Worm (Caenorhabditis elegans) whole organism, L2 larva: Measurements from ENCODE around the gene F43C11.4.

Experiments
- C34F6.9 ChIP-seq: fragments of 150-350 bp; optimal IDR thresholded peaks from 2 replicates; lab custom pipeline; 2014; ENCODE audit warnings: missing biosample characterization, missing genetic modification characterization
- alr-1 ChIP-seq: fragments of 150-350 bp; optimal IDR thresholded peaks from 2 replicates; lab custom pipeline; 2014; ENCODE audit warnings: missing biosample characterization, missing genetic modification characterization
- blmp-1 ChIP-seq: sonication (generic microtip); optimal IDR thresholded peaks from 2 replicates; lab custom pipeline; 2017; ENCODE audit warnings: missing genetic modification characterization, mild to moderate bottlenecking, missing compliant biosample characterization, antibody characterized with exemption, moderate library complexity; ENCODE audit not compliant: insufficient read depth
- ceh-16 ChIP-seq: fragments of 150-350 bp; optimal IDR thresholded peaks from 2 replicates; lab custom pipeline; 2014; ENCODE audit warnings: missing biosample characterization, missing genetic modification characterization
- ceh-82 ChIP-seq: fragments of 150-350 bp; optimal IDR thresholded peaks from 2 replicates; lab custom pipeline; 2014; ENCODE audit warnings: missing biosample characterization, missing genetic modification characterization
- crh-2 ChIP-seq: sonication (generic microtip); optimal IDR thresholded peaks from 2 replicates; lab custom pipeline; 2017; ENCODE audit warnings: missing biosample characterization, missing genetic modification characterization
- elt-1 ChIP-seq: fragments of 150-350 bp; optimal IDR thresholded peaks from 2 replicates; lab custom pipeline; 2014; ENCODE audit warnings: missing biosample characterization, missing genetic modification characterization
- fos-1 ChIP-seq: fragments of 150-350 bp; optimal IDR thresholded peaks from 2 replicates; lab custom pipeline; 2014; ENCODE audit warnings: missing biosample characterization, missing genetic modification characterization
- lin-11 ChIP-seq: fragments of 150-350 bp; sonication (generic microtip); optimal IDR thresholded peaks from 2 replicates; lab custom pipeline; 2014; ENCODE audit warnings: missing biosample characterization, missing genetic modification characterization, inconsistent platforms, mixed read lengths
- lin-13 ChIP-seq: fragments of 150-350 bp; optimal IDR thresholded peaks from 2 replicates; lab custom pipeline; 2014; ENCODE audit warnings: missing biosample characterization, missing genetic modification reagents, missing genetic modification characterization
- mab-5 ChIP-seq: fragments of 150-350 bp; optimal IDR thresholded peaks from 2 replicates; lab custom pipeline; 2014; ENCODE audit warnings: missing biosample characterization, missing genetic modification characterization
- mbf-1 ChIP-seq: sonication (generic microtip); optimal IDR thresholded peaks from 2 replicates; lab custom pipeline; 2017; ENCODE audit warnings: missing biosample characterization, missing genetic modification characterization
- nhr-10 ChIP-seq: sonication (generic microtip); optimal IDR thresholded peaks from 2 replicates; lab custom pipeline; 2017; ENCODE audit warnings: missing biosample characterization, missing genetic modification characterization
- nhr-21 ChIP-seq: fragments of 150-350 bp; optimal IDR thresholded peaks from 2 replicates; lab custom pipeline; 2014; ENCODE audit warnings: missing biosample characterization, missing genetic modification characterization
- nhr-25 ChIP-seq: fragments of 150-350 bp; sonication (generic microtip); optimal IDR thresholded peaks from 3 replicates; lab custom pipeline; 2014; ENCODE audit warnings: missing biosample characterization, missing genetic modification characterization
- nhr-6 ChIP-seq: fragments of 150-350 bp; optimal IDR thresholded peaks from 2 replicates; lab custom pipeline; 2014; ENCODE audit warnings: missing biosample characterization, missing genetic modification characterization
- nhr-77 ChIP-seq: fragments of 150-350 bp; optimal IDR thresholded peaks from 2 replicates; lab custom pipeline; 2014; ENCODE audit warnings: missing biosample characterization, missing genetic modification characterization
- peb-1 ChIP-seq: fragments of 150-350 bp; optimal IDR thresholded peaks from 2 replicates; lab custom pipeline; 2014; ENCODE audit warnings: missing biosample characterization, missing genetic modification characterization
- sma-3 ChIP-seq: sonication (generic microtip); optimal IDR thresholded peaks from 2 replicates; lab custom pipeline; 2016; ENCODE audit warnings: missing genetic modification reagents, missing genetic modification characterization, missing compliant biosample characterization
- sma-9 ChIP-seq, 2 experiments: fragments of 150-350 bp in 1 of 2; sonication (generic microtip) in 1 of 2; optimal IDR thresholded peaks; 2 replicates each; lab custom pipeline; 2014 to 2016; ENCODE audit warnings: missing genetic modification characterization in 2 of 2, mild to moderate bottlenecking in 1 of 2, missing biosample characterization in 1 of 2, missing compliant biosample characterization in 1 of 2, missing genetic modification reagents in 1 of 2, moderate library complexity in 1 of 2
- snpc-4 ChIP-seq: fragments of 150-350 bp; optimal IDR thresholded peaks from 2 replicates; lab custom pipeline; 2014; ENCODE audit warnings: missing biosample characterization, missing genetic modification characterization
- unc-55 ChIP-seq: fragments of 150-350 bp; sonication (generic microtip); optimal IDR thresholded peaks from 3 replicates; lab custom pipeline; 2014; ENCODE audit warnings: missing biosample characterization, missing genetic modification reagents, missing genetic modification characterization
- ztf-1 ChIP-seq: fragments of 200-800 bp; sonication (Bioruptor generic); conservative IDR thresholded peaks from 2 replicates; pipeline ENCODE4 v1.3.6; 2022; ENCODE audit warnings: missing genetic modification characterization, missing compliant biosample characterization

The F43C11.4 gene

DNA sequence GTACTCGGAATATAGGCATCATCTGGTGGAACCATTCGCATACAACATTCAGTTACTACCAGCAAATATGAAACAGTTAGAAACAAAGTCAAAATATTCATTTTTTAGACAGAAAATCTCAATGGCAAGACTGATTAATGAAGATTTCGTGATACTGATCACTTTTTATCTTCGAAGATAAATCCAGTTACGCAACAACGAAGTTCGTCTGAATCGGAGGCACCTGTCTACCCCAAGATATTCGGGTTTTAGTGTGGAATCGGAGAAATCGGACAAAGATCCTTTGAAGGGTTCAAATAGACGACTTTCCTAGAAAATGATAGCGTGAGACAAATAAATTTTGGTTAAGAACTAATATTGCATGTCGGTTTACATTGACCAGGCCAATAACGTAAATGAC lies 49.1 kb downstream of the F43C11.4 start, which contains the start of gene F16G10.13:
TSS of gene F16G10.13 (minus strand) at position 101 of the 400 bp plus-strand sequence.
- TF ChIP-seq ceh-16 (tag; lab: Kevin White, UChicago) (no peak), nhr-6 (tag; lab: Kevin White, UChicago) (no peak), peb-1 (tag; lab: Kevin White, UChicago) (no peak), sma-9 (GFP tag; optimal IDR thresholded peaks at IDR 0.05; lab: Kevin White, UChicago) (no peak), sma-9 (tag; optimal IDR thresholded peaks at IDR 0.05; lab: Kevin White, UChicago) (no peak), snpc-4 (tag; lab: Kevin White, UChicago) (no peak), nhr-77 (tag; lab: Kevin White, UChicago) (no peak), blmp-1 (no peak), alr-1 (tag; lab: Kevin White, UChicago) (no peak), nhr-10 (tag; lab: Kevin White, UChicago) (no peak), unc-55 (GFP tag; lab: Kevin White, UChicago) (no peak), mab-5 (tag; lab: Kevin White, UChicago) (no peak), sma-3 (GFP tag; lab: Kevin White, UChicago) (no peak), lin-13 (GFP tag; lab: Kevin White, UChicago) (no peak)

DNA sequence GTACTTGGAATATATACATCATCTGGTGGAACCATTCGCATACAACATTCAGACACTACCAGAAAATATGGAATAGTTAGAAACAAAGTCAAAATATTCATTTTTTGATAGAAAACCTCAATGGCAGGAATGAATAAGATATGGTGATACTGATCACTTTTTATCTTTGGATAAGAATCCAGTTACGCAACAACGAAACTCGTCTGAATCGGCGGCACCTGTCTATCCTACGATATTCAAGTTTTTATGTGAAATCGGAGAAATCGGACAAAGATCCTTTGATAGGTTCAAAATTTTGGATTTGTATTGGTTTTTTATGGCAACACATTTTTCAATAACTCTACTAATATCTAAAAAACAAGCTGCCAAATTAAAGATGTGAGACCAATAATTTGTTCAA lies 52.1 kb downstream of the F43C11.4 start, which contains the start of gene F16G10.14:
TSS of gene F16G10.14 (minus strand) at position 101 of the 400 bp plus-strand sequence.
- no peak for TF ChIP-seq fos-1 (tag; lab: Kevin White, UChicago)
- no peak for TF ChIP-seq mbf-1 (tag; lab: Kevin White, UChicago)
- no peak for TF ChIP-seq ztf-1 (GFP tag; lab: Robert Waterston, UW)
- no peak for TF ChIP-seq peb-1 (tag; lab: Kevin White, UChicago)
- no peak for TF ChIP-seq elt-1
- TF ChIP-seq sma-3 (GFP tag; lab: Kevin White, UChicago): no peak
- TF ChIP-seq nhr-25 (tag; lab: Kevin White, UChicago): no peak
- TF ChIP-seq nhr-21: no peak
- no peak for TF ChIP-seq crh-2 (tag; lab: Kevin White, UChicago)
- TF ChIP-seq lin-11 (tag; lab: Kevin White, UChicago): no peak
- no peak for TF ChIP-seq ceh-82 (tag; lab: Kevin White, UChicago)
- TF ChIP-seq C34F6.9 (tag; lab: Kevin White, UChicago): no peak
